Worm (Caenorhabditis elegans) whole organism, L1 larva: ENCODE measurements around the gene srlf-36.

Experiments
- C04F5.9 ChIP-seq: sonication (generic microtip); optimal IDR thresholded peaks from 2 replicates; lab custom pipeline; 2016; ENCODE audit warnings: missing genetic modification characterization, missing compliant biosample characterization
- C34B4.2 ChIP-seq: sonication (generic microtip); optimal IDR thresholded peaks from 2 replicates; lab custom pipeline; 2017; ENCODE audit warnings: mild to moderate bottlenecking, missing genetic modification characterization, missing compliant biosample characterization
- F16B12.6 ChIP-seq: fragments of 150-350 bp; optimal IDR thresholded peaks from 2 replicates; lab custom pipeline; 2014; ENCODE audit warnings: missing biosample characterization, missing genetic modification characterization
- Y116A8C.19 ChIP-seq: sonication (generic microtip); optimal IDR thresholded peaks from 2 replicates; lab custom pipeline; 2016; ENCODE audit warnings: missing compliant biosample characterization, missing genetic modification characterization, borderline replicate concordance
- aha-1 ChIP-seq: fragments of 150-350 bp; optimal IDR thresholded peaks from 2 replicates; lab custom pipeline; 2014; ENCODE audit warnings: missing biosample characterization, missing genetic modification characterization
- blmp-1 ChIP-seq: fragments of 150-350 bp; optimal IDR thresholded peaks from 2 replicates; lab custom pipeline; 2014; ENCODE audit warnings: missing biosample characterization, missing genetic modification characterization
- ceh-82 ChIP-seq, 3 experiments: fragments of 150-350 bp in 1 of 3; sonication (generic microtip) in 2 of 3; optimal IDR thresholded peaks; 2 replicates each; lab custom pipeline; 2014 to 2017; ENCODE audit warnings: missing biosample characterization in 3 of 3, missing genetic modification characterization in 3 of 3
- dpl-1 ChIP-seq, 3 experiments: fragments of 150-350 bp in 2 of 3; sonication (generic microtip) in 1 of 3; optimal IDR thresholded peaks; 2 replicates each; lab custom pipeline; 2014 to 2017; ENCODE audit warnings: missing biosample characterization in 3 of 3, missing genetic modification characterization in 3 of 3, missing genetic modification reagents in 3 of 3
- dsc-1 ChIP-seq: sonication (generic microtip); optimal IDR thresholded peaks from 2 replicates; lab custom pipeline; 2016; ENCODE audit warnings: mild to moderate bottlenecking, missing genetic modification characterization, missing compliant biosample characterization
- efl-1 ChIP-seq, 4 experiments: fragments of 150-350 bp; optimal IDR thresholded peaks in 3 of 4; peaks in 1 of 4; 1 replicate in 1 of 4; 2 replicates in 3 of 4; lab custom pipeline; 2014; ENCODE audit warnings: missing biosample characterization in 2 of 4, missing genetic modification characterization in 2 of 4, missing genetic modification reagents in 2 of 4
- elt-2 ChIP-seq: sonication (generic microtip); optimal IDR thresholded peaks from 2 replicates; lab custom pipeline; 2016; ENCODE audit warnings: missing genetic modification characterization, mild to moderate bottlenecking, inconsistent platforms, missing compliant biosample characterization, missing genetic modification reagents
- ets-5 ChIP-seq: fragments of 200-800 bp; sonication (Bioruptor generic); IDR thresholded peaks from 2 replicates; pipeline ENCODE4 v1.3.6; 2022; ENCODE audit warnings: missing genetic modification characterization, missing compliant biosample characterization
- fkh-4 ChIP-seq: sonication (generic microtip); optimal IDR thresholded peaks from 2 replicates; lab custom pipeline; 2016; ENCODE audit warnings: missing compliant biosample characterization, missing genetic modification characterization, borderline replicate concordance
- grh-1 ChIP-seq: fragments of 200-800 bp; sonication (Bioruptor generic); IDR thresholded peaks from 2 replicates; pipeline ENCODE4 v1.3.6; 2022; ENCODE audit warnings: missing genetic modification reagents, missing genetic modification characterization, missing compliant biosample characterization
- hlh-17 ChIP-seq: fragments of 200-800 bp; sonication (Bioruptor generic); optimal IDR thresholded peaks from 2 replicates; lab custom pipeline; 2018; ENCODE audit warnings: missing genetic modification characterization, mild to moderate bottlenecking, missing compliant biosample characterization, moderate library complexity, borderline replicate concordance
- irx-1 ChIP-seq: sonication (generic microtip); optimal IDR thresholded peaks from 2 replicates; lab custom pipeline; 2016; ENCODE audit warnings: missing genetic modification characterization, missing compliant biosample characterization
- isw-1 ChIP-seq: fragments of 200-800 bp; sonication (Bioruptor generic); IDR thresholded peaks from 2 replicates; pipeline ENCODE4 v1.3.6; 2022; ENCODE audit warnings: missing genetic modification characterization, missing compliant biosample characterization
- jun-1 ChIP-seq: fragments of 150-350 bp; optimal IDR thresholded peaks from 2 replicates; lab custom pipeline; 2014; ENCODE audit warnings: missing biosample characterization, missing genetic modification reagents, missing genetic modification characterization
- lin-13 ChIP-seq: fragments of 150-350 bp; optimal IDR thresholded peaks from 2 replicates; lab custom pipeline; 2014; ENCODE audit warnings: missing biosample characterization, missing genetic modification reagents, missing genetic modification characterization
- lin-14 ChIP-seq: fragments of 200-800 bp; sonication (Bioruptor generic); optimal IDR thresholded peaks from 2 replicates; lab custom pipeline; 2018; ENCODE audit warnings: mild to moderate bottlenecking, missing genetic modification characterization, moderate library complexity, missing compliant biosample characterization
- lin-15B ChIP-seq: fragments of 150-350 bp; sonication (generic microtip); optimal IDR thresholded peaks from 3 replicates; lab custom pipeline; 2014; ENCODE audit warnings: missing biosample characterization, missing genetic modification characterization
- mdl-1 ChIP-seq, 2 experiments: fragments of 150-350 bp; optimal IDR thresholded peaks; 2 replicates each; lab custom pipeline; 2014 to 2017; ENCODE audit warnings: missing biosample characterization in 2 of 2, missing genetic modification characterization in 2 of 2, inconsistent platforms in 1 of 2
- nhr-12 ChIP-seq: sonication (generic microtip); optimal IDR thresholded peaks from 2 replicates; lab custom pipeline; 2017; ENCODE audit warnings: missing biosample characterization, missing genetic modification characterization
- nhr-28 ChIP-seq: fragments of 150-350 bp; optimal IDR thresholded peaks from 2 replicates; lab custom pipeline; 2014; ENCODE audit warnings: missing biosample characterization, missing genetic modification characterization
- nhr-47 ChIP-seq: sonication (generic microtip); optimal IDR thresholded peaks from 2 replicates; lab custom pipeline; 2016; ENCODE audit warnings: mild to moderate bottlenecking, missing genetic modification characterization, moderate library complexity, missing compliant biosample characterization
- nhr-71 ChIP-seq: sonication (generic microtip); optimal IDR thresholded peaks from 2 replicates; lab custom pipeline; 2016; ENCODE audit warnings: mild to moderate bottlenecking, missing genetic modification characterization, moderate library complexity, missing compliant biosample characterization
- nhr-85 ChIP-seq: sonication (generic microtip); peaks from one replicate; lab custom pipeline; 2016; ENCODE audit warnings: missing genetic modification characterization, inconsistent platforms, missing compliant biosample characterization
- nhr-90 ChIP-seq: sonication (generic microtip); optimal IDR thresholded peaks from 2 replicates; lab custom pipeline; 2016; ENCODE audit warnings: mild to moderate bottlenecking, missing genetic modification characterization, missing compliant biosample characterization; ENCODE audit not compliant: poor library complexity
- rnt-1 ChIP-seq: sonication (generic microtip); optimal IDR thresholded peaks from 2 replicates; lab custom pipeline; 2016; ENCODE audit warnings: mild to moderate bottlenecking, missing genetic modification characterization, moderate library complexity, missing compliant biosample characterization
- skn-1 ChIP-seq: fragments of 150-350 bp; optimal IDR thresholded peaks from 2 replicates; lab custom pipeline; 2014; ENCODE audit warnings: missing biosample characterization, missing genetic modification characterization
- sox-4 ChIP-seq: sonication (generic microtip); optimal IDR thresholded peaks from 2 replicates; lab custom pipeline; 2016; ENCODE audit warnings: missing genetic modification characterization, missing compliant biosample characterization
- sup-37 ChIP-seq: fragments of 200-800 bp; sonication (Bioruptor generic); optimal IDR thresholded peaks from 2 replicates; lab custom pipeline; 2018; ENCODE audit warnings: mild to moderate bottlenecking, missing genetic modification characterization, missing compliant biosample characterization
- swsn-7 ChIP-seq: sonication (generic microtip); optimal IDR thresholded peaks from 2 replicates; lab custom pipeline; 2016; ENCODE audit warnings: missing genetic modification characterization, missing compliant biosample characterization
- tlp-1 ChIP-seq: fragments of 150-350 bp; optimal IDR thresholded peaks from 2 replicates; lab custom pipeline; 2014; ENCODE audit warnings: missing biosample characterization, missing genetic modification characterization
- unc-130 ChIP-seq: fragments of 150-350 bp; optimal IDR thresholded peaks from 2 replicates; lab custom pipeline; 2017; ENCODE audit warnings: missing biosample characterization, missing genetic modification characterization, inconsistent platforms
- unc-98 ChIP-seq: fragments of 200-800 bp; sonication (Bioruptor generic); IDR thresholded peaks from 2 replicates; pipeline ENCODE4 v1.3.6; 2022; ENCODE audit warnings: missing genetic modification characterization, missing compliant biosample characterization
- vab-15 ChIP-seq: sonication (generic microtip); optimal IDR thresholded peaks from 2 replicates; lab custom pipeline; 2017; ENCODE audit warnings: missing genotype, mild to moderate bottlenecking, missing genetic modification characterization, missing compliant biosample characterization
- ztf-11 ChIP-seq, 2 experiments: sonication (generic microtip); optimal IDR thresholded peaks; 2 replicates each; lab custom pipeline; 2016 to 2017; ENCODE audit warnings: missing genetic modification characterization in 2 of 2, missing biosample characterization in 1 of 2, missing compliant biosample characterization in 1 of 2

Gene srlf-36

ce11 chrV:600231-600630 is 9.3 kb downstream of the srlf-36 start, which contains the start of gene nhr-251:
Gene nhr-251 (plus strand): TSS chrV:600531.
- TF ChIP-seq jun-1 (no peak), isw-1 (no peak), efl-1 (optimal IDR thresholded peaks at IDR 0.05; lab: Kevin White, UChicago) (no peak), efl-1 (GFP tag; optimal IDR thresholded peaks at IDR 0.05 in 1 of 2; lab: Kevin White, UChicago) (no peak), sup-37 (GFP tag; lab: Kevin White, UChicago) (no peak), irx-1 (tag; lab: Kevin White, UChicago) (no peak), lin-13 (GFP tag; lab: Kevin White, UChicago) (no peak), fkh-4 (no peak), vab-15 (tag; lab: Kevin White, UChicago) (no peak), unc-98 (no peak)

DNA sequence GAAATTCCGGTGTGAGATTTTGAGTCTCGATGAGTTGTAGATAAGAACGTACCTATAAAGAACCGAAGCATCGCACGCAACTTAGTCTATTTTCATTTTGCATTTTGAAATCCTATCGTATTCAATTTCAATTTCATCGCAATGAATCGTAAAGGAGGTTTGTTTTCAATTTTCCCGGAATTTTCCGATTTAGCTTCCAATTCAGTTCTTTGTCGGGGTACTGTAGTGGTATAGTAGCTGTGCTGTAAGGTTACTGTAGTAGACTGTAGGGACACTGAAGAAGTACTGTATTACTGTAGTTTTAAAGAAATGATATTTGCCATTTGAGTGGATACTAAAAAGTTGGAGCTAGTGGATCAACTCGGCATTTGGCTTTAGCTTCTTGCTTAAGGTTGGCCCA is 9.8 kb downstream of the srlf-36 start:
- TF ChIP-seq dsc-1 (tag; lab: Kevin White, UChicago) (no peak), lin-14 (GFP tag; lab: Kevin White, UChicago) (no peak), nhr-90 (no peak), efl-1 (optimal IDR thresholded peaks at IDR 0.05; lab: Kevin White, UChicago) (no peak), efl-1 (GFP tag; optimal IDR thresholded peaks at IDR 0.05 in 1 of 2; lab: Kevin White, UChicago) (peak in 1 of 2 experiments; percentile 3), lin-13 (GFP tag; lab: Kevin White, UChicago) (no peak)

ce11 chrV:598626-599025 is 10.9 kb downstream of the srlf-36 start:
- TF ChIP-seq nhr-28 (tag; lab: Kevin White, UChicago) (no peak), tlp-1 (tag; lab: Kevin White, UChicago) (no peak), hlh-17 (no peak), swsn-7 (tag; lab: Kevin White, UChicago) (no peak), grh-1 (GFP tag; lab: Robert Waterston, UW) (no peak), ets-5 (no peak), dpl-1 (GFP tag; optimal IDR thresholded peaks at IDR 0.05; lab: Kevin White, UChicago) (no peak), sox-4 (tag; lab: Kevin White, UChicago) (no peak), mdl-1 (tag; optimal IDR thresholded peaks at IDR 0.05; lab: Kevin White, UChicago) (no peak), nhr-47 (tag; lab: Kevin White, UChicago) (no peak), unc-130 (tag; lab: Kevin White, UChicago) (no peak), elt-2 (no peak)

- TF ChIP-seq F16B12.6 (tag; lab: Kevin White, UChicago): no peak
- TF ChIP-seq efl-1 (optimal IDR thresholded peaks at IDR 0.05; lab: Kevin White, UChicago): no peak
- peak in 1 of 2 experiments; percentile 45 for TF ChIP-seq efl-1 (GFP tag; optimal IDR thresholded peaks at IDR 0.05 in 1 of 2; lab: Kevin White, UChicago)
- TF ChIP-seq aha-1: no peak
- TF ChIP-seq nhr-85 (tag; lab: Kevin White, UChicago): peak; percentile 73
Measured at ce11 chrV:597823-598222, 11.7 kb downstream of the srlf-36 start.

ce11 chrV:596923-597322 is 12.6 kb downstream of the srlf-36 start:
- TF ChIP-seq rnt-1 (tag; lab: Kevin White, UChicago) (peak; percentile 15), C34B4.2 (tag; lab: Kevin White, UChicago) (no peak), isw-1 (no peak), blmp-1 (tag; lab: Kevin White, UChicago) (peak; percentile 9)

DNA sequence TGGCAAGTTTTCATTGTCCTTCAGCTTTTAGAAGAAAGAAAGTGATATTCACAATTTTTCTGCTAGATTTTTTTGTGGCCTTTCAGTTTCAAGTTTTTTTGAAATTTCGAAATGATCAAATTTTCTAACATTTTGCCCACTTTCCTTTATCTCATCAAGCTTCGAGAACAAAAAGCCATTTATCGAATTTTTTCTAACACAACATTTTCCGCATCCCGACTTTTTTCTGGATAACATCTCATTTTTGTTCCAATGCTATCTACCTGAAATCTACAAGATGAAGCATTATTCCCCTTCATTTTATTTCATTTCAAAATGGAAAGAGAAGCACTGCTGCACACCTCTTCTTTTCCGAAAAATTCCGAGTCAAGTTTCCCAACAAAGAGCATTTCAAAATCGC is 16.6 kb downstream of the srlf-36 start, which contains the start of gene ZK488.5:
Gene ZK488.5 (plus strand): TSS at position 301 of the 400 bp plus-strand sequence.
- TF ChIP-seq nhr-71 (tag; lab: Kevin White, UChicago) (no peak), elt-2 (no peak), lin-15B (tag; lab: Kevin White, UChicago) (no peak), C34B4.2 (tag; lab: Kevin White, UChicago) (no peak), nhr-12 (tag; lab: Kevin White, UChicago) (no peak), aha-1 (no peak), sox-4 (tag; lab: Kevin White, UChicago) (no peak), lin-14 (GFP tag; lab: Kevin White, UChicago) (no peak), Y116A8C.19 (no peak), ceh-82 (tag; optimal IDR thresholded peaks at IDR 0.05; lab: Kevin White, UChicago) (no peak), irx-1 (tag; lab: Kevin White, UChicago) (no peak), skn-1 (no peak), C04F5.9 (tag; lab: Kevin White, UChicago) (no peak), ztf-11 (tag; optimal IDR thresholded peaks at IDR 0.05; lab: Kevin White, UChicago) (no peak)
- TF ChIP-seq, all 84 proteins: peak for 0
